Worm (Caenorhabditis elegans) whole organism, early embryonic: ENCODE measurements around the gene ZK622.4.

Source experiments
- B0310.2 ChIP-seq: sonication (generic microtip); optimal IDR thresholded peaks from 2 replicates; lab custom pipeline; 2016; ENCODE audit warnings: mild to moderate bottlenecking, missing genetic modification characterization, missing compliant biosample characterization
- F13C5.2 ChIP-seq: sonication (generic microtip); optimal IDR thresholded peaks from 2 replicates; lab custom pipeline; 2017; ENCODE audit warnings: mild to moderate bottlenecking, missing genetic modification characterization, inconsistent platforms, missing compliant biosample characterization
- aly-1 ChIP-seq: sonication (generic microtip); optimal IDR thresholded peaks from 2 replicates; lab custom pipeline; 2016; ENCODE audit warnings: missing genetic modification characterization, missing compliant biosample characterization
- ama-1 ChIP-seq: fragments of 150-350 bp; optimal IDR thresholded peaks from 2 replicates; lab custom pipeline; 2014
- ceh-13 ChIP-seq: fragments of 200-800 bp; sonication (Bioruptor generic); optimal IDR thresholded peaks from 2 replicates; lab custom pipeline; 2018; ENCODE audit warnings: mild to moderate bottlenecking, missing genetic modification characterization, missing compliant biosample characterization
- ceh-36 ChIP-seq: sonication (generic microtip); optimal IDR thresholded peaks from 2 replicates; lab custom pipeline; 2016; ENCODE audit warnings: missing genetic modification characterization, inconsistent platforms, missing compliant biosample characterization
- ets-7 ChIP-seq: sonication (generic microtip); optimal IDR thresholded peaks from 2 replicates; lab custom pipeline; 2016; ENCODE audit warnings: missing genotype, missing genetic modification characterization, missing compliant biosample characterization
- flt-1 ChIP-seq: fragments of 200-800 bp; sonication (Bioruptor generic); IDR thresholded peaks from 2 replicates; pipeline ENCODE4 v1.3.6; 2022; ENCODE audit warnings: missing genetic modification characterization, missing compliant biosample characterization
- hmbx-1 ChIP-seq: sonication (generic microtip); optimal IDR thresholded peaks from 2 replicates; lab custom pipeline; 2016; ENCODE audit warnings: mild to moderate bottlenecking, missing genetic modification characterization, missing compliant biosample characterization
- hmg-4 ChIP-seq: fragments of 200-800 bp; sonication (Bioruptor generic); optimal IDR thresholded peaks from 2 replicates; lab custom pipeline; 2018; ENCODE audit warnings: mild to moderate bottlenecking, missing genetic modification characterization, missing compliant biosample characterization
- hnd-1 ChIP-seq: sonication (generic microtip); optimal IDR thresholded peaks from 2 replicates; lab custom pipeline; 2016; ENCODE audit warnings: missing genetic modification characterization, missing compliant biosample characterization
- pes-1 ChIP-seq: fragments of 200-800 bp; sonication (Bioruptor generic); IDR thresholded peaks from 2 replicates; pipeline ENCODE4 v1.3.6; 2022; ENCODE audit warnings: missing genetic modification reagents, missing genetic modification characterization, missing compliant biosample characterization
- scrt-1 ChIP-seq: fragments of 200-800 bp; sonication (Bioruptor generic); IDR thresholded peaks from 2 replicates; pipeline ENCODE4 v1.3.6; 2022; ENCODE audit warnings: missing genetic modification characterization, missing compliant biosample characterization
- sea-1 ChIP-seq: fragments of 200-800 bp; sonication (Bioruptor generic); conservative IDR thresholded peaks from 2 replicates; pipeline ENCODE4 v1.3.6; 2022; ENCODE audit warnings: missing genetic modification characterization, missing compliant biosample characterization
- tbx-11 ChIP-seq: fragments of 200-800 bp; sonication (Bioruptor generic); IDR thresholded peaks from 2 replicates; pipeline ENCODE4 v1.3.6; 2022; ENCODE audit warnings: missing genetic modification characterization, missing compliant biosample characterization
- tbx-37 ChIP-seq: fragments of 200-800 bp; sonication (Bioruptor generic); conservative IDR thresholded peaks from 2 replicates; pipeline ENCODE4 v1.3.6; 2022; ENCODE audit warnings: missing genetic modification reagents, missing genetic modification characterization, missing compliant biosample characterization
- tra-4 ChIP-seq: sonication (generic microtip); optimal IDR thresholded peaks from 2 replicates; lab custom pipeline; 2017; ENCODE audit warnings: missing genetic modification characterization, missing compliant biosample characterization

The ZK622.4 gene

ce11 chrII:5333729-5334255, 41.3 kb downstream of the ZK622.4 start:
- no peak for TF ChIP-seq F13C5.2 (tag; lab: Kevin White, UChicago)
- no peak for TF ChIP-seq tra-4 (tag; lab: Kevin White, UChicago)
- no peak for TF ChIP-seq ets-7 (tag; lab: Kevin White, UChicago)
- TF ChIP-seq sea-1 (GFP tag; lab: Robert Waterston, UW), result no peak
- TF ChIP-seq flt-1, result no peak
- TF ChIP-seq tbx-11 (GFP tag; lab: Robert Waterston, UW), result no peak
- no peak for TF ChIP-seq ceh-13 (GFP tag; lab: Kevin White, UChicago)
- no peak for TF ChIP-seq hmg-4 (GFP tag; lab: Kevin White, UChicago)
- TF ChIP-seq ceh-36 (tag; lab: Kevin White, UChicago), result no peak
- TF ChIP-seq hmbx-1 (tag; lab: Kevin White, UChicago), result no peak
- TF ChIP-seq aly-1 (tag; lab: Kevin White, UChicago), result no peak
- TF ChIP-seq ama-1 (lab: Kevin White, UChicago), result no peak
- TF ChIP-seq hnd-1 (tag; lab: Kevin White, UChicago), result no peak
- no peak for TF ChIP-seq scrt-1 (GFP tag; lab: Robert Waterston, UW)
- no peak for TF ChIP-seq B0310.2
- TF ChIP-seq tbx-37 (GFP tag; lab: Robert Waterston, UW), result no peak

ce11 chrII:5334628-5335027, 42.1 kb downstream of the ZK622.4 start:
- no peak for TF ChIP-seq ceh-13 (GFP tag; lab: Kevin White, UChicago)
- no peak for TF ChIP-seq hmg-4 (GFP tag; lab: Kevin White, UChicago)
- TF ChIP-seq ama-1 (lab: Kevin White, UChicago), result no peak
- no peak for TF ChIP-seq scrt-1 (GFP tag; lab: Robert Waterston, UW)
- no peak for TF ChIP-seq tbx-37 (GFP tag; lab: Robert Waterston, UW)

- TF ChIP-seq ceh-13 (GFP tag; lab: Kevin White, UChicago) (no peak), scrt-1 (GFP tag; lab: Robert Waterston, UW) (no peak), aly-1 (tag; lab: Kevin White, UChicago) (no peak), hmg-4 (GFP tag; lab: Kevin White, UChicago) (no peak), ceh-36 (tag; lab: Kevin White, UChicago) (no peak), ets-7 (tag; lab: Kevin White, UChicago) (no peak), B0310.2 (no peak), tbx-11 (GFP tag; lab: Robert Waterston, UW) (no peak)
Observed at ce11 chrII:5335370-5336034, 43.0 kb downstream of the ZK622.4 start.

- TF ChIP-seq hnd-1 (tag; lab: Kevin White, UChicago) (no peak), ama-1 (lab: Kevin White, UChicago) (no peak), ets-7 (tag; lab: Kevin White, UChicago) (no peak), hmbx-1 (tag; lab: Kevin White, UChicago) (no peak), pes-1 (no peak), tbx-11 (GFP tag; lab: Robert Waterston, UW) (peak; percentile 20; the same call in 1 of the 2 replicates), tra-4 (tag; lab: Kevin White, UChicago) (no peak), B0310.2 (no peak), ceh-13 (GFP tag; lab: Kevin White, UChicago) (no peak), ceh-36 (tag; lab: Kevin White, UChicago) (no peak), aly-1 (tag; lab: Kevin White, UChicago) (peak; percentile 6), hmg-4 (GFP tag; lab: Kevin White, UChicago) (no peak), sea-1 (GFP tag; lab: Robert Waterston, UW) (no peak), F13C5.2 (tag; lab: Kevin White, UChicago) (peak; percentile 38), tbx-37 (GFP tag; lab: Robert Waterston, UW) (no peak), flt-1 (no peak), scrt-1 (GFP tag; lab: Robert Waterston, UW) (no peak)
Observed at ce11 chrII:5336035-5336376, 43.5 kb downstream of the ZK622.4 start.

ce11 chrII:5336660-5337494, 44.4 kb downstream of the ZK622.4 start:
- TF ChIP-seq B0310.2 (no peak), hmg-4 (GFP tag; lab: Kevin White, UChicago) (peak; percentile 13), flt-1 (no peak)

ce11 chrII:5337495-5337840, 45.0 kb downstream of the ZK622.4 start:
- TF ChIP-seq ceh-13 (GFP tag; lab: Kevin White, UChicago) (no peak), hnd-1 (tag; lab: Kevin White, UChicago) (no peak), sea-1 (GFP tag; lab: Robert Waterston, UW) (no peak), B0310.2 (no peak), aly-1 (tag; lab: Kevin White, UChicago) (no peak), pes-1 (no peak), scrt-1 (GFP tag; lab: Robert Waterston, UW) (no peak), F13C5.2 (tag; lab: Kevin White, UChicago) (no peak), ama-1 (lab: Kevin White, UChicago) (no peak)

- TF ChIP-seq hmbx-1 (tag; lab: Kevin White, UChicago) (no peak), tra-4 (tag; lab: Kevin White, UChicago) (no peak), tbx-11 (GFP tag; lab: Robert Waterston, UW) (no peak), hnd-1 (tag; lab: Kevin White, UChicago) (no peak), pes-1 (no peak), sea-1 (GFP tag; lab: Robert Waterston, UW) (no peak), ama-1 (lab: Kevin White, UChicago) (no peak), hmg-4 (GFP tag; lab: Kevin White, UChicago) (no peak), flt-1 (no peak), B0310.2 (no peak)
Observed at ce11 chrII:5338301-5338700, 45.8 kb downstream of the ZK622.4 start.
